Worm (Caenorhabditis elegans) whole organism, L3 larva: ENCODE measurements around the gene ctsa-2.

Experiments used
- fos-1 ChIP-seq: fragments of 150-350 bp; optimal IDR thresholded peaks from 2 replicates; lab custom pipeline; 2014; ENCODE audit warnings: missing biosample characterization, missing genetic modification characterization
- mml-1 ChIP-seq: fragments of 150-350 bp; sonication (generic microtip); optimal IDR thresholded peaks from 3 replicates; lab custom pipeline; 2014; ENCODE audit warnings: missing biosample characterization, missing genetic modification characterization
- nhr-237 ChIP-seq: fragments of 150-350 bp; optimal IDR thresholded peaks from 2 replicates; lab custom pipeline; 2014; ENCODE audit warnings: missing biosample characterization, missing genetic modification characterization
- nhr-76 ChIP-seq: fragments of 150-350 bp; sonication (generic microtip); optimal IDR thresholded peaks from 5 replicates; lab custom pipeline; 2014; ENCODE audit warnings: missing biosample characterization, missing genetic modification characterization
- unc-62 ChIP-seq: fragments of 150-350 bp; sonication (generic microtip); optimal IDR thresholded peaks from 4 replicates; lab custom pipeline; 2014; ENCODE audit warnings: missing biosample characterization, missing genetic modification reagents, missing genetic modification characterization

DNA sequence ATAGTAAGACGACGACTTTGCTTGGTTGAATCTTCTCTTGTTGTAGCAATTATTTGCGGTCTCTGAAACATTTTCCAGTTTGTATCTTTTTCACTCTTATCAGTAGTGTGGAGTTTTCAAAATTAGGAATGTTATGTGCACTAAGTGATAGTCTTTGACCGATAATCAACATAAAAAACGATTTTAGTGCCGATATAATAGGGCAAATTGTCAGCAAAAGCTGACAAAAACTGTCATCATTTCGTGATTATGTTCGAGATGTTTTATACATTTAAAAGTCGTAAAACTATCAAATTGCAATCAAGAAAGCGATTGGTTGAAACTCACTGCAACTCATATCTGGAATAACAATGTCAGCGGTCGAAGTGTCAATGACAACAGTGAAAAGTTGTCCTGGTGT lies 14.8 kb upstream of the ctsa-2 start:
- TF ChIP-seq nhr-237 (tag; lab: Kevin White, UChicago): no peak
- no peak for TF ChIP-seq unc-62
- TF ChIP-seq mml-1 (tag; lab: Kevin White, UChicago): no peak
- no peak for TF ChIP-seq nhr-76
- TF ChIP-seq fos-1 (tag; lab: Kevin White, UChicago): no peak
